Worm (Caenorhabditis elegans): ENCODE measurements around the gene F42A10.9.

ce11 chrIII:6168497-6169227 lies 4.3 kb downstream of the F42A10.9 start, which contains the start of gene efk-1:
- no peak for TF ChIP-seq C06A6.2 (GFP tag; conservative IDR thresholded peaks at IDR 0.05)
- TF ChIP-seq K12H6.12 (tag; optimal IDR thresholded peaks at IDR 0.05), result no peak
- no peak for TF ChIP-seq pbrm-1 (GFP tag; IDR thresholded peaks at IDR 0.05)
- peak; percentile 78 for TF ChIP-seq ama-1 (optimal IDR thresholded peaks at IDR 0.05)
- TF ChIP-seq ama-1 (GFP tag; optimal IDR thresholded peaks at IDR 0.05), result no peak
- no peak for TF ChIP-seq attf-3 (GFP tag; conservative IDR thresholded peaks at IDR 0.05)

Data from whole organism, young adult.